Worm (Caenorhabditis elegans): ENCODE results near the gene K02E7.4.

- TF ChIP-seq nhr-6 (tag; optimal IDR thresholded peaks at IDR 0.05) (no peak), nhr-12 (tag; optimal IDR thresholded peaks at IDR 0.05) (no peak), nhr-11 (tag; optimal IDR thresholded peaks at IDR 0.05) (no peak), mbf-1 (tag; optimal IDR thresholded peaks at IDR 0.05) (no peak)
These were observed 41.9 kb downstream of the K02E7.4 start, which contains the start of gene lips-12 for ce11 chrII:1114133-1114532.

All from whole organism, L2 larva.